Worm (Caenorhabditis elegans) whole organism, L2 larva: Measurements from ENCODE around the gene mrpl-16.

Experiments used
- C34F6.9 ChIP-seq: fragments of 150-350 bp; optimal IDR thresholded peaks from 2 replicates; lab custom pipeline; 2014; ENCODE audit warnings: missing biosample characterization, missing genetic modification characterization
- F13H6.1 ChIP-seq: sonication (generic microtip); optimal IDR thresholded peaks from 2 replicates; lab custom pipeline; 2016; ENCODE audit warnings: missing genetic modification characterization, missing compliant biosample characterization
- R02D3.7 ChIP-seq: fragments of 150-350 bp; optimal IDR thresholded peaks from 2 replicates; lab custom pipeline; 2014; ENCODE audit warnings: missing biosample characterization, missing genetic modification characterization
- ZK546.5 ChIP-seq: sonication (generic microtip); optimal IDR thresholded peaks from 2 replicates; lab custom pipeline; 2017; ENCODE audit warnings: missing biosample characterization, missing genetic modification characterization
- alr-1 ChIP-seq: fragments of 150-350 bp; optimal IDR thresholded peaks from 2 replicates; lab custom pipeline; 2014; ENCODE audit warnings: missing biosample characterization, missing genetic modification characterization
- aly-2 ChIP-seq: fragments of 150-350 bp; optimal IDR thresholded peaks from 2 replicates; lab custom pipeline; 2014; ENCODE audit warnings: missing biosample characterization, missing genetic modification characterization
- blmp-1 ChIP-seq: sonication (generic microtip); optimal IDR thresholded peaks from 2 replicates; lab custom pipeline; 2017; ENCODE audit warnings: missing genetic modification characterization, mild to moderate bottlenecking, missing compliant biosample characterization, antibody characterized with exemption, moderate library complexity; ENCODE audit not compliant: insufficient read depth
- ceh-16 ChIP-seq: fragments of 150-350 bp; optimal IDR thresholded peaks from 2 replicates; lab custom pipeline; 2014; ENCODE audit warnings: missing biosample characterization, missing genetic modification characterization
- ceh-82 ChIP-seq: fragments of 150-350 bp; optimal IDR thresholded peaks from 2 replicates; lab custom pipeline; 2014; ENCODE audit warnings: missing biosample characterization, missing genetic modification characterization
- crh-2 ChIP-seq: sonication (generic microtip); optimal IDR thresholded peaks from 2 replicates; lab custom pipeline; 2017; ENCODE audit warnings: missing biosample characterization, missing genetic modification characterization
- dmd-4 ChIP-seq: sonication (generic microtip); optimal IDR thresholded peaks from 2 replicates; lab custom pipeline; 2017; ENCODE audit warnings: missing biosample characterization, missing genetic modification characterization
- egl-27 ChIP-seq: sonication (generic microtip); optimal IDR thresholded peaks from 3 replicates; lab custom pipeline; 2017; ENCODE audit warnings: missing biosample characterization, missing genetic modification reagents, missing genetic modification characterization
- elt-1 ChIP-seq: fragments of 150-350 bp; optimal IDR thresholded peaks from 2 replicates; lab custom pipeline; 2014; ENCODE audit warnings: missing biosample characterization, missing genetic modification characterization
- gmeb-1 ChIP-seq: fragments of 150-350 bp; optimal IDR thresholded peaks from 2 replicates; lab custom pipeline; 2014; ENCODE audit warnings: missing biosample characterization, missing genetic modification characterization
- lin-11 ChIP-seq: fragments of 150-350 bp; sonication (generic microtip); optimal IDR thresholded peaks from 2 replicates; lab custom pipeline; 2014; ENCODE audit warnings: missing biosample characterization, missing genetic modification characterization, inconsistent platforms, mixed read lengths
- lin-39 ChIP-seq: fragments of 150-350 bp; optimal IDR thresholded peaks from 2 replicates; lab custom pipeline; 2014; ENCODE audit warnings: missing biosample characterization, missing genetic modification reagents, missing genetic modification characterization
- lsy-2 ChIP-seq, 2 experiments: fragments of 150-350 bp in 1 of 2; sonication (generic microtip) in 1 of 2; optimal IDR thresholded peaks; 2 replicates each; lab custom pipeline; 2014 to 2017; ENCODE audit warnings: missing biosample characterization in 2 of 2, missing genetic modification characterization in 2 of 2
- mab-5 ChIP-seq: fragments of 150-350 bp; optimal IDR thresholded peaks from 2 replicates; lab custom pipeline; 2014; ENCODE audit warnings: missing biosample characterization, missing genetic modification characterization
- mbf-1 ChIP-seq: sonication (generic microtip); optimal IDR thresholded peaks from 2 replicates; lab custom pipeline; 2017; ENCODE audit warnings: missing biosample characterization, missing genetic modification characterization
- mdl-1 ChIP-seq, 2 experiments: fragments of 150-350 bp in 1 of 2; sonication (generic microtip) in 1 of 2; optimal IDR thresholded peaks; 2 replicates each; lab custom pipeline; 2017; ENCODE audit warnings: missing biosample characterization in 2 of 2, missing genetic modification characterization in 2 of 2
- nhr-11 ChIP-seq: fragments of 150-350 bp; optimal IDR thresholded peaks from 2 replicates; lab custom pipeline; 2014; ENCODE audit warnings: missing biosample characterization, missing genetic modification characterization
- nhr-12 ChIP-seq: fragments of 150-350 bp; optimal IDR thresholded peaks from 2 replicates; lab custom pipeline; 2014; ENCODE audit warnings: missing biosample characterization, missing genetic modification characterization
- nhr-129 ChIP-seq: fragments of 150-350 bp; optimal IDR thresholded peaks from 2 replicates; lab custom pipeline; 2014; ENCODE audit warnings: missing biosample characterization, missing genetic modification characterization
- nhr-21 ChIP-seq: fragments of 150-350 bp; optimal IDR thresholded peaks from 2 replicates; lab custom pipeline; 2014; ENCODE audit warnings: missing biosample characterization, missing genetic modification characterization
- nhr-23 ChIP-seq: fragments of 150-350 bp; optimal IDR thresholded peaks from 2 replicates; lab custom pipeline; 2014; ENCODE audit warnings: missing biosample characterization, missing genetic modification reagents, missing genetic modification characterization
- nhr-6 ChIP-seq: fragments of 150-350 bp; optimal IDR thresholded peaks from 2 replicates; lab custom pipeline; 2014; ENCODE audit warnings: missing biosample characterization, missing genetic modification characterization
- nhr-77 ChIP-seq: fragments of 150-350 bp; optimal IDR thresholded peaks from 2 replicates; lab custom pipeline; 2014; ENCODE audit warnings: missing biosample characterization, missing genetic modification characterization
- peb-1 ChIP-seq: fragments of 150-350 bp; optimal IDR thresholded peaks from 2 replicates; lab custom pipeline; 2014; ENCODE audit warnings: missing biosample characterization, missing genetic modification characterization
- sma-3 ChIP-seq: sonication (generic microtip); optimal IDR thresholded peaks from 2 replicates; lab custom pipeline; 2016; ENCODE audit warnings: missing genetic modification reagents, missing genetic modification characterization, missing compliant biosample characterization
- sma-9 ChIP-seq, 2 experiments: fragments of 150-350 bp in 1 of 2; sonication (generic microtip) in 1 of 2; optimal IDR thresholded peaks; 2 replicates each; lab custom pipeline; 2014 to 2016; ENCODE audit warnings: missing genetic modification characterization in 2 of 2, mild to moderate bottlenecking in 1 of 2, missing biosample characterization in 1 of 2, missing compliant biosample characterization in 1 of 2, missing genetic modification reagents in 1 of 2, moderate library complexity in 1 of 2
- snpc-4 ChIP-seq: fragments of 150-350 bp; optimal IDR thresholded peaks from 2 replicates; lab custom pipeline; 2014; ENCODE audit warnings: missing biosample characterization, missing genetic modification characterization
- unc-39 ChIP-seq: fragments of 150-350 bp; optimal IDR thresholded peaks from 2 replicates; lab custom pipeline; 2014; ENCODE audit warnings: missing biosample characterization, missing genetic modification characterization
- unc-55 ChIP-seq: fragments of 150-350 bp; sonication (generic microtip); optimal IDR thresholded peaks from 3 replicates; lab custom pipeline; 2014; ENCODE audit warnings: missing biosample characterization, missing genetic modification reagents, missing genetic modification characterization
- ztf-11 ChIP-seq: sonication (generic microtip); optimal IDR thresholded peaks from 2 replicates; lab custom pipeline; 2017; ENCODE audit warnings: missing biosample characterization, missing genetic modification characterization
- ztf-4 ChIP-seq: fragments of 150-350 bp; optimal IDR thresholded peaks from 2 replicates; lab custom pipeline; 2014; ENCODE audit warnings: missing biosample characterization, missing genetic modification characterization

The mrpl-16 gene

DNA sequence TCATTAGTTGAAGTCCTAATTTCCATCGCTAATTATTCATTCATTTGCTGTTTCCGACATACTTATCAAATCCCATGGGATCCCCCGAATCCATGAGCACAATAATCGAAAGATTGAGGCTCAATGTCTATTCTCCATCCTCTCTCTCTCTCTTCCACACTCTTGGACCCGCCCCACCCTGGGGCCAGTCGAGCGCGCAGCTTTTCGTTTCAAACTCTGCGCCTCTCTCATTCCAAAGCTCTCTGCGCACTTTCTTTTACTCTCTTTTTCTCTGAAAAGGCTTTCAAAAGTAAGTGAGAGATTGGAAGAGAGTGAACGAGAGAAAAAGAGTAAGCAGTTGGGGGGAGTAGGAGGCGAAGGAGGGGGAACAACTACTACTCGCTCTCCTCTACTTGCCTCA, 17.5 kb downstream of the mrpl-16 start, which contains the start of gene acy-1 (continued):
- TF ChIP-seq nhr-21 (tag; lab: Kevin White, UChicago) = no peak
- TF ChIP-seq ZK546.5 (tag; lab: Kevin White, UChicago) = no peak
- no peak for TF ChIP-seq unc-39 (tag; lab: Kevin White, UChicago)
- TF ChIP-seq blmp-1 (tag; lab: Kevin White, UChicago) = no peak
- no peak for TF ChIP-seq snpc-4 (tag; lab: Kevin White, UChicago)
- peak; percentile 56 for TF ChIP-seq ztf-4 (tag; lab: Kevin White, UChicago)
- no peak for TF ChIP-seq ceh-82 (tag; lab: Kevin White, UChicago)
- no peak for TF ChIP-seq mbf-1
- no peak for TF ChIP-seq nhr-77
- TF ChIP-seq R02D3.7 = no peak
- no peak for TF ChIP-seq peb-1 (tag; lab: Kevin White, UChicago)
- peak in 1 of 2 experiments; percentile 34 for TF ChIP-seq mdl-1 (tag; optimal IDR thresholded peaks at IDR 0.05; lab: Kevin White, UChicago)
- peak; percentile 64 to 87 for TF ChIP-seq lsy-2 (tag; optimal IDR thresholded peaks at IDR 0.05; lab: Kevin White, UChicago)
- no peak for TF ChIP-seq aly-2 (tag; lab: Kevin White, UChicago)
- peak; percentile 17 for TF ChIP-seq gmeb-1
- no peak for TF ChIP-seq lin-39 (tag; lab: Kevin White, UChicago)
- no peak for TF ChIP-seq alr-1 (tag; lab: Kevin White, UChicago)
- TF ChIP-seq nhr-11 (tag; lab: Kevin White, UChicago) = no peak
- TF ChIP-seq elt-1 = no peak
- peak; percentile 47 for TF ChIP-seq egl-27 (tag; lab: Kevin White, UChicago)
- TF ChIP-seq ztf-11 (tag; lab: Kevin White, UChicago) = no peak
- no peak for TF ChIP-seq nhr-12 (tag; lab: Kevin White, UChicago)
- no peak for TF ChIP-seq ceh-16 (tag; lab: Kevin White, UChicago)
- TF ChIP-seq dmd-4 (tag; lab: Kevin White, UChicago) = no peak

ce11 chrIII:4723922-4724321, 19.7 kb downstream of the mrpl-16 start:
- TF ChIP-seq ztf-4 (tag; lab: Kevin White, UChicago) = no peak
- peak in 1 of 2 experiments; percentile 35 for TF ChIP-seq lsy-2 (tag; optimal IDR thresholded peaks at IDR 0.05; lab: Kevin White, UChicago)
- TF ChIP-seq F13H6.1 (tag; lab: Kevin White, UChicago) = peak; percentile 29
- peak; percentile 26 for TF ChIP-seq sma-9 (GFP tag; optimal IDR thresholded peaks at IDR 0.05; lab: Kevin White, UChicago)
- no peak for TF ChIP-seq sma-9 (tag; optimal IDR thresholded peaks at IDR 0.05; lab: Kevin White, UChicago)
- no peak for TF ChIP-seq sma-3
- peak; percentile 54 for TF ChIP-seq unc-55 (GFP tag; lab: Kevin White, UChicago)
- TF ChIP-seq C34F6.9 (tag; lab: Kevin White, UChicago) = peak; percentile 77
- no peak for TF ChIP-seq nhr-6
- no peak for TF ChIP-seq mdl-1 (tag; optimal IDR thresholded peaks at IDR 0.05; lab: Kevin White, UChicago)
- TF ChIP-seq, all 48 proteins: peak for 5

- TF ChIP-seq C34F6.9 (tag; lab: Kevin White, UChicago) = peak; percentile 47
- no peak for TF ChIP-seq nhr-11 (tag; lab: Kevin White, UChicago)
- TF ChIP-seq ZK546.5 (tag; lab: Kevin White, UChicago) = no peak
- TF ChIP-seq nhr-129 (tag; lab: Kevin White, UChicago) = peak; percentile 15
- TF ChIP-seq mab-5 (tag; lab: Kevin White, UChicago) = peak; percentile 32
- TF ChIP-seq lsy-2 (tag; optimal IDR thresholded peaks at IDR 0.05; lab: Kevin White, UChicago) = peak in 1 of 2 experiments; percentile 56
- TF ChIP-seq F13H6.1 (tag; lab: Kevin White, UChicago) = peak; percentile 73
- peak; percentile 56 for TF ChIP-seq sma-9 (GFP tag; optimal IDR thresholded peaks at IDR 0.05; lab: Kevin White, UChicago)
- no peak for TF ChIP-seq sma-9 (tag; optimal IDR thresholded peaks at IDR 0.05; lab: Kevin White, UChicago)
- TF ChIP-seq, all 48 proteins: peak for 6
These were observed 27.2 kb downstream of the mrpl-16 start, which contains the start of gene F17C8.3 for ce11 chrIII:4731295-4731988. Gene F17C8.3 (plus strand): TSS chrIII:4731938.

DNA sequence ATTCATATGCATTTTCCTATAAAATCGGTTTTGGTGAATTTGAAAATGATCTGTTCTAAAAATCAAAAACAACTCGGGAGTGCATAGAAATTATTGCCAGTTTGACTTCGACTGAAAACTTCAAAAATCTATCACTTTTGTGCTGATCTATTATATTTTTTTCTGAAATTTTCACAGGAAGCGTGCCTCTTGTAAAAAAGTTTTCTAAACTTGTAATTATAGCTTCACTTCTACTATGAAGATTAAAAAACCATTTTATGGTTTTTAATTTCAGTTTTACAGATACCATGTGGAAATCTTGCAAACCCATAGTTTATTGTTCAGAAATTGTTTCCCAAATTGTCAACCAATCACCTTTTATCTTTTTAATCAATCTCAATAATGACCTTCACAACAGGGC, 29.9 kb downstream of the mrpl-16 start, which contains the start of gene F17C8.9:
Gene F17C8.9 (plus strand): TSS at position 301 of the 400 bp plus-strand sequence.
- TF ChIP-seq blmp-1 (tag; lab: Kevin White, UChicago) = no peak
- no peak for TF ChIP-seq snpc-4 (tag; lab: Kevin White, UChicago)
- TF ChIP-seq mbf-1 = no peak
- no peak for TF ChIP-seq unc-39 (tag; lab: Kevin White, UChicago)
- no peak for TF ChIP-seq nhr-6
- TF ChIP-seq elt-1 = no peak
- no peak for TF ChIP-seq nhr-129 (tag; lab: Kevin White, UChicago)
- no peak for TF ChIP-seq nhr-23 (tag; lab: Kevin White, UChicago)
- no peak for TF ChIP-seq lin-39 (tag; lab: Kevin White, UChicago)
- no peak for TF ChIP-seq lsy-2 (tag; optimal IDR thresholded peaks at IDR 0.05; lab: Kevin White, UChicago)
- TF ChIP-seq ceh-16 (tag; lab: Kevin White, UChicago) = no peak
- TF ChIP-seq lin-11 (tag; lab: Kevin White, UChicago) = no peak
- no peak for TF ChIP-seq crh-2 (tag; lab: Kevin White, UChicago)
- TF ChIP-seq, all 48 proteins: peak for 0
